Fruit fly (Drosophila melanogaster): ENCODE results near the gene CG10616.

The CG10616 gene

dm6 chr3L:12503865-12504650 is 32.5 kb downstream of the CG10616 start, which contains the start of the genes CG10646 and vih (continued):
- TF ChIP-seq CG32767 (GFP tag; IDR thresholded peaks at IDR 0.05) = peak; percentile 61; the same call in 1 of the 2 replicates
- no peak for TF ChIP-seq CG6683 (GFP tag; optimal IDR thresholded peaks at IDR 0.05)
- TF ChIP-seq CG18599 (GFP tag; optimal IDR thresholded peaks at IDR 0.05) = peak; percentile 50
- peak; percentile 51 for TF ChIP-seq CG2120 (GFP tag; optimal IDR thresholded peaks at IDR 0.05)
- TF ChIP-seq Lhr (GFP tag; optimal IDR thresholded peaks at IDR 0.05) = peak; percentile 37
- no peak for TF ChIP-seq CG4404 (GFP tag; IDR thresholded peaks at IDR 0.05)
- TF ChIP-seq CG10959 (GFP tag; IDR thresholded peaks at IDR 0.05) = no peak
- no peak for TF ChIP-seq wdn (GFP tag; IDR thresholded peaks at IDR 0.05)
- peak; percentile 73 for TF ChIP-seq CG17361 (GFP tag; IDR thresholded peaks at IDR 0.05)
- no peak for TF ChIP-seq vfl (GFP tag; optimal IDR thresholded peaks at IDR 0.05)
- TF ChIP-seq crc (GFP tag; optimal IDR thresholded peaks at IDR 0.05) = no peak
- TF ChIP-seq pzg (GFP tag; optimal IDR thresholded peaks at IDR 0.05) = peak; percentile 73
- TF ChIP-seq Atf-2 (GFP tag; optimal IDR thresholded peaks at IDR 0.05) = no peak
- TF ChIP-seq vvl (GFP tag; IDR thresholded peaks at IDR 0.05) = peak; percentile 9; the same call in 1 of the 2 replicates
- TF ChIP-seq nau (GFP tag; optimal IDR thresholded peaks at IDR 0.05) = no peak
- no peak for TF ChIP-seq CG3726 (GFP tag; IDR thresholded peaks at IDR 0.05)
- no peak for TF ChIP-seq yki (optimal IDR thresholded peaks at IDR 0.05)
- TF ChIP-seq CG7745 (tag; optimal IDR thresholded peaks at IDR 0.05) = no peak
- TF ChIP-seq nerfin-1 (tag; optimal IDR thresholded peaks at IDR 0.05) = peak; percentile 21
- TF ChIP-seq CG2875 (GFP tag; optimal IDR thresholded peaks at IDR 0.05) = no peak
- no peak for TF ChIP-seq sr (GFP tag; IDR thresholded peaks at IDR 0.05)
- TF ChIP-seq NC2β (GFP tag; optimal IDR thresholded peaks at IDR 0.05) = no peak
- TF ChIP-seq dmrt99B (tag; optimal IDR thresholded peaks at IDR 0.05) = peak; percentile 14
- peak; percentile 20 for TF ChIP-seq CG33557 (GFP tag; optimal IDR thresholded peaks at IDR 0.05)
- TF ChIP-seq CG9797 (GFP tag; optimal IDR thresholded peaks at IDR 0.05) = peak; percentile 81
- peak; percentile 7 for TF ChIP-seq CG12942 (GFP tag; optimal IDR thresholded peaks at IDR 0.05)
- TF ChIP-seq scrt (GFP tag; optimal IDR thresholded peaks at IDR 0.05) = no peak
- TF ChIP-seq repo (GFP tag; optimal IDR thresholded peaks at IDR 0.05) = no peak
- no peak for TF ChIP-seq eyg (GFP tag; optimal IDR thresholded peaks at IDR 0.05)
- no peak; the same call in 2 of the 3 replicates for TF ChIP-seq zfh1 (GFP tag; IDR thresholded peaks at IDR 0.05)
- TF ChIP-seq NfI (GFP tag; optimal IDR thresholded peaks at IDR 0.05) = peak; percentile 60
- no peak for TF ChIP-seq CG8089 (GFP tag; optimal IDR thresholded peaks at IDR 0.05)
- TF ChIP-seq CG10209 (GFP tag; optimal IDR thresholded peaks at IDR 0.05) = peak; percentile 48
- TF ChIP-seq ttk (GFP tag; IDR thresholded peaks at IDR 0.05) = no peak; the same call in 1 of the 2 replicates
- TF ChIP-seq hkb (optimal IDR thresholded peaks at IDR 0.05) = no peak
- no peak for TF ChIP-seq hkb (GFP tag; IDR thresholded peaks at IDR 0.05)
- TF ChIP-seq CG9932 (GFP tag; IDR thresholded peaks at IDR 0.05) = 0 out of 2 replicates have a peak, but pooled peaks have one; percentile 46
- TF ChIP-seq HHEX (GFP tag; optimal IDR thresholded peaks at IDR 0.05) = peak; percentile 58
- TF ChIP-seq CG30020 (tag; optimal IDR thresholded peaks at IDR 0.05) = peak; percentile 53
- TF ChIP-seq E2f1 (GFP tag; IDR thresholded peaks at IDR 0.05) = 0 out of 2 replicates have a peak, but pooled peaks have one; percentile 23
- no peak for TF ChIP-seq CrebB (tag; optimal IDR thresholded peaks at IDR 0.05)
- TF ChIP-seq CG14050 (GFP tag; IDR thresholded peaks at IDR 0.05) = no peak
- TF ChIP-seq CG1233 (GFP tag; optimal IDR thresholded peaks at IDR 0.05) = no peak
- no peak for TF ChIP-seq sens-2 (GFP tag; IDR thresholded peaks at IDR 0.05)
- no peak for TF ChIP-seq Antp (GFP tag; optimal IDR thresholded peaks at IDR 0.05)
- no peak for TF ChIP-seq CG12744 (GFP tag; optimal IDR thresholded peaks at IDR 0.05)
- TF ChIP-seq HmgZ (tag; optimal IDR thresholded peaks at IDR 0.05) = peak; percentile 28
- no peak for TF ChIP-seq ab (GFP tag; optimal IDR thresholded peaks at IDR 0.05)
- TF ChIP-seq lbe (GFP tag; optimal IDR thresholded peaks at IDR 0.05) = peak; percentile 32
- no peak for TF ChIP-seq chinmo (GFP tag; IDR thresholded peaks at IDR 0.05; ENCODE audit: partially characterized antibody)
